Fruit fly (Drosophila melanogaster): Measurements from ENCODE around the gene CG4911.

The CG4911 gene

DNA sequence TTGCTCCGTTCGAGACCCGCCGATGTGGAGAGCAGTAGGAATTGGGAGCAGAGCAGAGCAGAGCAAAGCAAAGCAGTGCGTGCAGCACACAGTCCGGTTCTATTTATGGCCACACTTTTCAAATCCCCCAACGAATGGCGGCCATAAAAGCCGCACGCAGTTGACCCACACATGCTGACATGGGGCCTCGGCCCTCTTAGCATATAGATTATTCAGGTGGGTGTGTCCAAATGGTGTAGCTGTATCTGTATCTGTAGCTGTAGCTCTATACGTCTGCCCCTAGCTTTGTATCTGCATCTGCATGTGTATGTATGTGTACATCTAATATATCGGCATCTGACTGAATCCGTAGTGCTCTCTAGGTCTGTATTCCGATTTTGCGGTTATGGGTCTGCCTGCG, 48.8 kb upstream of the CG4911 start (continued):
- TF ChIP-seq fd3F (GFP tag; optimal IDR thresholded peaks at IDR 0.05) = no peak
- TF ChIP-seq CG8290 (GFP tag; optimal IDR thresholded peaks at IDR 0.05) = peak; percentile 40
- TF ChIP-seq CG8290 (tag; optimal IDR thresholded peaks at IDR 0.05) = peak in 1 of 2 experiments; percentile 13
- TF ChIP-seq sna (GFP tag; IDR thresholded peaks at IDR 0.05; ENCODE audit: partially characterized antibody) = no peak
- no peak for TF ChIP-seq Dad (GFP tag; optimal IDR thresholded peaks at IDR 0.05)
- no peak for TF ChIP-seq GATAe (GFP tag; conservative IDR thresholded peaks at IDR 0.05)
- TF ChIP-seq slp2 (GFP tag; optimal IDR thresholded peaks at IDR 0.05) = no peak
- no peak for TF ChIP-seq sisA (GFP tag; IDR thresholded peaks at IDR 0.05)
- no peak for TF ChIP-seq insv (GFP tag; optimal IDR thresholded peaks at IDR 0.05)
- TF ChIP-seq Scr (GFP tag; IDR thresholded peaks at IDR 0.05; ENCODE audit: partially characterized antibody) = no peak
- no peak for TF ChIP-seq dmrt11E (tag; optimal IDR thresholded peaks at IDR 0.05)
- TF ChIP-seq fru (optimal IDR thresholded peaks at IDR 0.05) = no peak
- no peak for TF ChIP-seq CG11504 (tag; optimal IDR thresholded peaks at IDR 0.05)
- TF ChIP-seq CG8388 (GFP tag; optimal IDR thresholded peaks at IDR 0.05) = no peak
- no peak for TF ChIP-seq CG11723 (GFP tag; optimal IDR thresholded peaks at IDR 0.05)
- TF ChIP-seq CG30431 (GFP tag; optimal IDR thresholded peaks at IDR 0.05) = no peak
- TF ChIP-seq CG12104 (GFP tag; optimal IDR thresholded peaks at IDR 0.05) = no peak
- no peak for TF ChIP-seq Side (GFP tag; optimal IDR thresholded peaks at IDR 0.05)
- TF ChIP-seq gce (GFP tag; IDR thresholded peaks at IDR 0.05) = no peak
- TF ChIP-seq bab2 (GFP tag; optimal IDR thresholded peaks at IDR 0.05) = no peak
- no peak for TF ChIP-seq CG17568 (GFP tag; optimal IDR thresholded peaks at IDR 0.05)
- TF ChIP-seq Hr51 (GFP tag; optimal IDR thresholded peaks at IDR 0.05) = no peak
- no peak for TF ChIP-seq dmrt99B (tag; optimal IDR thresholded peaks at IDR 0.05)
- TF ChIP-seq ab (GFP tag; optimal IDR thresholded peaks at IDR 0.05) = no peak
- no peak for TF ChIP-seq Elba2 (GFP tag; optimal IDR thresholded peaks at IDR 0.05)
- no peak for TF ChIP-seq CG15269 (tag; optimal IDR thresholded peaks at IDR 0.05)
- no peak for TF ChIP-seq Dll (GFP tag; IDR thresholded peaks at IDR 0.05; ENCODE audit: partially characterized antibody)
- TF ChIP-seq lab (GFP tag; optimal IDR thresholded peaks at IDR 0.05) = no peak
- TF ChIP-seq Fer3 (tag; optimal IDR thresholded peaks at IDR 0.05) = no peak
- TF ChIP-seq Fer1 (GFP tag; optimal IDR thresholded peaks at IDR 0.05) = no peak
- no peak for TF ChIP-seq sob (GFP tag; IDR thresholded peaks at IDR 0.05)
- TF ChIP-seq Antp (GFP tag; optimal IDR thresholded peaks at IDR 0.05) = no peak
- no peak for TF ChIP-seq CG33213 (GFP tag; optimal IDR thresholded peaks at IDR 0.05)
- no peak for TF ChIP-seq tx (GFP tag; optimal IDR thresholded peaks at IDR 0.05)
- no peak for TF ChIP-seq p53 (GFP tag; optimal IDR thresholded peaks at IDR 0.05)
- no peak for TF ChIP-seq CG17612 (GFP tag; IDR thresholded peaks at IDR 0.05)
- TF ChIP-seq CG6654 (GFP tag; optimal IDR thresholded peaks at IDR 0.05) = no peak
- TF ChIP-seq Sin3A (optimal IDR thresholded peaks at IDR 0.05) = no peak
- no peak for TF ChIP-seq kah (GFP tag; optimal IDR thresholded peaks at IDR 0.05)
- peak; percentile 47 for TF ChIP-seq CG10543 (GFP tag; optimal IDR thresholded peaks at IDR 0.05)
- no peak for TF ChIP-seq pita (GFP tag; optimal IDR thresholded peaks at IDR 0.05)
- no peak for TF ChIP-seq CG2116 (GFP tag; optimal IDR thresholded peaks at IDR 0.05)
- TF ChIP-seq nau (GFP tag; optimal IDR thresholded peaks at IDR 0.05) = peak; percentile 8
- TF ChIP-seq CG3726 (GFP tag; IDR thresholded peaks at IDR 0.05) = no peak
- 0 out of 3 replicates have a peak, but pooled peaks have one; percentile 38 for TF ChIP-seq hb (GFP tag; IDR thresholded peaks at IDR 0.05; ENCODE audit: partially characterized antibody)
- TF ChIP-seq ind (GFP tag; optimal IDR thresholded peaks at IDR 0.05) = no peak
- no peak for TF ChIP-seq CG5180 (GFP tag; optimal IDR thresholded peaks at IDR 0.05)
- TF ChIP-seq sens (GFP tag) = peak; percentile 65
- TF ChIP-seq HHEX (GFP tag; optimal IDR thresholded peaks at IDR 0.05) = no peak
- no peak for TF ChIP-seq ro (GFP tag; IDR thresholded peaks at IDR 0.05)
- no peak for TF ChIP-seq CG10274 (GFP tag; optimal IDR thresholded peaks at IDR 0.05)
- no peak for TF ChIP-seq HmgZ (tag; optimal IDR thresholded peaks at IDR 0.05)
